Comparison of ENCODE assay signal across 6 worm cellular contexts in genomic region chrII:10989180-10989579, ce11.
TF ChIP-seq lines count a peak whose summit lies in the region.

No protein-coding gene starts in this region.

TF ChIP-seq in whole organism, L3 larva, 47 proteins besides CTCF, POLR2A, EP300 and RAD21:
- TF ChIP-seq egl-5 (tag; optimal IDR thresholded peaks at IDR 0.05; lab: Kevin White, UChicago): peak; percentile 37
- TF ChIP-seq ceh-9 (tag; optimal IDR thresholded peaks at IDR 0.05; lab: Kevin White, UChicago): no peak

TF ChIP-seq in whole organism, L4 larva, 104 proteins besides CTCF, POLR2A, EP300 and RAD21:
- TF ChIP-seq mes-2 (tag; optimal IDR thresholded peaks at IDR 0.05; lab: Kevin White, UChicago; ENCODE audit: poor library complexity, severe bottlenecking): peak; percentile 2
- TF ChIP-seq R02D3.7 (tag; optimal IDR thresholded peaks at IDR 0.05; lab: Kevin White, UChicago): no peak

TF ChIP-seq in whole organism, early embryonic, 17 proteins besides CTCF, POLR2A, EP300 and RAD21:
- no peak for TF ChIP-seq tbx-37 (GFP tag; conservative IDR thresholded peaks at IDR 0.05; lab: Robert Waterston, UW)
- TF ChIP-seq ets-7 (tag; optimal IDR thresholded peaks at IDR 0.05; lab: Kevin White, UChicago): no peak
- peak; percentile 7 for TF ChIP-seq hmg-4 (GFP tag; optimal IDR thresholded peaks at IDR 0.05; lab: Kevin White, UChicago)

TF ChIP-seq in whole organism, late embryonic, 69 proteins besides CTCF, POLR2A, EP300 and RAD21:
- peak; percentile 1 for TF ChIP-seq tbx-2 (tag; optimal IDR thresholded peaks at IDR 0.05; lab: Kevin White, UChicago)
- no peak for TF ChIP-seq pha-4 (tag; optimal IDR thresholded peaks at IDR 0.05; lab: Kevin White, UChicago)

TF ChIP-seq in whole organism, midembryonic, 9 proteins besides CTCF, POLR2A, EP300 and RAD21:
- 0 out of 2 replicates have a peak, but pooled peaks have one; percentile 25 for TF ChIP-seq ztf-23 (GFP tag; IDR thresholded peaks at IDR 0.05; lab: Robert Waterston, UW)
- no peak for TF ChIP-seq cog-1 (tag; optimal IDR thresholded peaks at IDR 0.05; lab: Kevin White, UChicago)
- peak; percentile 37; the same call in 1 of the 2 replicates for TF ChIP-seq klf-2 (GFP tag; conservative IDR thresholded peaks at IDR 0.05; lab: Robert Waterston, UW)
- no peak for TF ChIP-seq tab-1 (GFP tag; IDR thresholded peaks at IDR 0.05; lab: Robert Waterston, UW)
- TF ChIP-seq T22C8.4 (GFP tag; IDR thresholded peaks at IDR 0.05; lab: Robert Waterston, UW): peak; percentile 70
- 0 out of 2 replicates have a peak, but pooled peaks have one; percentile 54 for TF ChIP-seq flt-1 (GFP tag; IDR thresholded peaks at IDR 0.05; lab: Robert Waterston, UW)
- no peak for TF ChIP-seq ref-1 (GFP tag; conservative IDR thresholded peaks at IDR 0.05; lab: Robert Waterston, UW)
- no peak for TF ChIP-seq ztf-29 (GFP tag; IDR thresholded peaks at IDR 0.05; lab: Robert Waterston, UW)
- TF ChIP-seq med-1 (GFP tag; optimal IDR thresholded peaks at IDR 0.05; lab: Kevin White, UChicago; ENCODE audit: insufficient read depth): no peak

TF ChIP-seq in whole organism, mixed stage, embryonic, 35 proteins besides CTCF, POLR2A, EP300 and RAD21:
- TF ChIP-seq ham-2 (GFP tag; optimal IDR thresholded peaks at IDR 0.05; lab: Kevin White, UChicago) (peak; percentile 1), mls-2 (tag; optimal IDR thresholded peaks at IDR 0.05; lab: Kevin White, UChicago) (peak; percentile 39), zip-8 (tag; optimal IDR thresholded peaks at IDR 0.05; lab: Kevin White, UChicago) (peak; percentile 82), hlh-1 (tag; optimal IDR thresholded peaks at IDR 0.05; lab: Kevin White, UChicago) (no peak), tbx-8 (GFP tag; optimal IDR thresholded peaks at IDR 0.05; lab: Kevin White, UChicago) (no peak), ceh-43 (GFP tag; optimal IDR thresholded peaks at IDR 0.05; lab: Kevin White, UChicago) (no peak), nhr-76 (tag; optimal IDR thresholded peaks at IDR 0.05; lab: Kevin White, UChicago) (no peak), ceh-39 (tag; optimal IDR thresholded peaks at IDR 0.05; lab: Kevin White, UChicago) (peak; percentile 13), unc-120 (tag; optimal IDR thresholded peaks at IDR 0.05; lab: Kevin White, UChicago; ENCODE audit: poor library complexity, severe bottlenecking) (no peak), sem-2 (GFP tag; optimal IDR thresholded peaks at IDR 0.05; lab: Kevin White, UChicago) (peak; percentile 6), cnd-1 (tag; optimal IDR thresholded peaks at IDR 0.05; lab: Kevin White, UChicago) (peak; percentile 32), nhr-2 (tag; optimal IDR thresholded peaks at IDR 0.05; lab: Kevin White, UChicago) (peak; percentile 85)
